Worm (Caenorhabditis elegans): Measurements from ENCODE around the gene R10H10.4.

DNA sequence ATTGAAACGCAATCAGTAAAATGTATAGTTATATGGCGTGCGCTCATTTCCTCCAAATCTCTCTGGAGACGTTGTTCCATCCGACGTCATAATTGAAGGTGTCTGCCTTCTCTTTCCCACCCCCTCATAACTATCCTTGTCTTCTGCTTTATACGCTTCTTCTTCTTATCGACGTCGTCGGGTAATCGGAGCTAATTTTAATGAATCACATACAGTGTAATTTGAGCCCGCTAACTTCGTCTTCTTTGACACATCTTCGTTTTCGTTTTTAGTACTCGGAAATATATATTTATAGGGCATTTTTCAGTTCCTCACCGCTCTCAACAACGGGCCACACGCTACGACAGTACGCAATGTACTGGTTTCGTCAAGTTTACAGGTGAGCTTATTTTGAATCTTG lies 41.6 kb upstream of the R10H10.4 start, which contains the start of gene ins-1:
- TF ChIP-seq hnd-1 (tag; optimal IDR thresholded peaks at IDR 0.05) (no peak), hmg-4 (GFP tag; optimal IDR thresholded peaks at IDR 0.05) (no peak), ama-1 (optimal IDR thresholded peaks at IDR 0.05) (no peak), flt-1 (GFP tag; IDR thresholded peaks at IDR 0.05) (no peak), F13C5.2 (tag; optimal IDR thresholded peaks at IDR 0.05) (no peak), tra-4 (tag; optimal IDR thresholded peaks at IDR 0.05) (no peak), tbx-37 (GFP tag; conservative IDR thresholded peaks at IDR 0.05) (no peak), ets-7 (tag; optimal IDR thresholded peaks at IDR 0.05) (no peak)

Measured in whole organism, early embryonic.